Worm (Caenorhabditis elegans) whole organism, mixed stage, embryonic: ENCODE measurements around the gene mec-14.

Experiments
- lin-13 ChIP-seq: fragments of 150-350 bp; optimal IDR thresholded peaks from 2 replicates; lab custom pipeline; 2014; ENCODE audit warnings: missing biosample characterization, missing genetic modification characterization
- mls-2 ChIP-seq: sonication (generic microtip); optimal IDR thresholded peaks from 2 replicates; lab custom pipeline; 2016; ENCODE audit warnings: mild to moderate bottlenecking, missing genetic modification characterization, moderate library complexity, missing compliant biosample characterization
- nhr-76 ChIP-seq: sonication (generic microtip); optimal IDR thresholded peaks from 2 replicates; lab custom pipeline; 2017; ENCODE audit warnings: missing biosample characterization, missing genetic modification characterization
- unc-39 ChIP-seq: fragments of 150-350 bp; optimal IDR thresholded peaks from 2 replicates; lab custom pipeline; 2014; ENCODE audit warnings: missing biosample characterization, missing genetic modification characterization

ce11 chrIII:7167568-7167937 is 25.2 kb downstream of the mec-14 start, which contains the start of gene acs-4:
- TF ChIP-seq nhr-76 (tag; lab: Kevin White, UChicago): no peak
- TF ChIP-seq lin-13 (tag; lab: Kevin White, UChicago): no peak
- TF ChIP-seq mls-2 (tag; lab: Kevin White, UChicago): no peak
- TF ChIP-seq unc-39: no peak
